Worm (Caenorhabditis elegans) whole organism, dauer: Measurements from ENCODE around the gene R05C11.2.

ENCODE experiments used
- unc-62 ChIP-seq: sonication (generic microtip); optimal IDR thresholded peaks from 2 replicates; lab custom pipeline; 2017; ENCODE audit warnings: missing biosample characterization, missing genetic modification reagents, missing genetic modification characterization

R05C11.2 gene

DNA sequence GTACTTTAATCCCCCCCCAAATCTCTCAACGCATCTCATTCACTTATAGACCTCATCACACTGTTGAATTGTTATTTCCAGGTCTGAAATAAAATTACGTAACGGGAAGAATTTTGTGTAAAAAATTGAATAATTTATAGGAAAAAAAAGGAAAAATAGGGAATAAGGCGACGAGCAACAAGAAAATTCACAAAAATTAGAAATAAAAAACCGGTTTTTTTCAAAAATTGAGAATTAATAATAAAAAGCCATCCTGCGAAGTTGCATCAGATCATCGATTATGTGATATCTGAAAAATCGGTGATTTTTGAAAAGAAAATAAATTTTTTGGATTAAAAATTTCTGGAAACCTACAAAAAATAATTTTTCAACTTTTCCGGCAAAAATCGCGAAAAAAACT is 50.0 kb downstream of the R05C11.2 start:
- no peak for TF ChIP-seq unc-62 (GFP tag; lab: Kevin White, UChicago)
